Worm (Caenorhabditis elegans): ENCODE results near the gene fbxa-190.

DNA sequence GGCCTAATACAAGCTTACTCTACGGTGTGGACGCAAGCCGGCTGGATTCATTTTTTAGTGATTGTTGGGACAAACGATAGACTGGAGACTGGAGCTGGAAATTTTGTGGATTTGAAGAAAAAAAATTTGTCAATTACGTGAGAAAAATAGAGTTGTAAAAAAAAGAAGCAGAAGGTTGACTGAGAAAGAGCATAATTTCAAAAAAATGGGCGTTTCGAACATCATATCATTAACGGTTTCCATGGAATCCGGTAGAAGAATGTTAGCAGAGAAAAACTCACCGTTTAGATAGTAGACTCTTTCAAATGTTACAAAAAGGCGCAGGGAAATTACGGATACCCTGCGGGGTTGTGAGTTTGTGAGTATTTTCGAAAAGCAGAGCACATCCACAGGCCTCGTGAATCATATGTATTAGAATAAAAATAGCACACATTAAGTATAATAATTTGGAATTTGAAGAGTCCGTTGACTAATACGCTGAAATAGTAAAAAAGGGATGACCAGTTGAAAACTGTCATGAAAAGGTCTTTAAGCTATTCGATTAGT is 1.0 kb upstream of the fbxa-190 start, which contains the start of gene F56C3.7:
- TF ChIP-seq unc-62 (GFP tag; optimal IDR thresholded peaks at IDR 0.05) (no peak), unc-130 (GFP tag; optimal IDR thresholded peaks at IDR 0.05) (no peak), ama-1 (optimal IDR thresholded peaks at IDR 0.05) (no peak), ama-1 (GFP tag; optimal IDR thresholded peaks at IDR 0.05) (no peak), tlf-1 (GFP tag; optimal IDR thresholded peaks at IDR 0.05) (no peak), ceh-91 (GFP tag; IDR thresholded peaks at IDR 0.05) (no peak), zim-3 (tag; optimal IDR thresholded peaks at IDR 0.05) (no peak), ztf-22 (GFP tag; optimal IDR thresholded peaks at IDR 0.05) (no peak), F23B12.7 (tag; optimal IDR thresholded peaks at IDR 0.05; ENCODE audit: insufficient read depth) (no peak), pha-4 (tag; optimal IDR thresholded peaks at IDR 0.05) (no peak), xnd-1 (tag; optimal IDR thresholded peaks at IDR 0.05) (no peak), mxl-1 (tag; optimal IDR thresholded peaks at IDR 0.05) (no peak), atf-7 (tag; optimal IDR thresholded peaks at IDR 0.05) (no peak)
